Worm (Caenorhabditis elegans) whole organism, L3 larva: Measurements from ENCODE around the gene D1025.1.

ENCODE experiments used
- ama-1 ChIP-seq: fragments of 150-350 bp; optimal IDR thresholded peaks from 2 replicates; lab custom pipeline; 2018
- ceh-16 ChIP-seq: sonication (generic microtip); optimal IDR thresholded peaks from 2 replicates; lab custom pipeline; 2017; ENCODE audit warnings: missing biosample characterization, missing genetic modification characterization
- egl-27 ChIP-seq: sonication (generic microtip); optimal IDR thresholded peaks from 4 replicates; lab custom pipeline; 2017; ENCODE audit warnings: missing biosample characterization, missing genetic modification reagents, missing genetic modification characterization
- fos-1 ChIP-seq: fragments of 150-350 bp; optimal IDR thresholded peaks from 2 replicates; lab custom pipeline; 2014; ENCODE audit warnings: missing biosample characterization, missing genetic modification characterization
- lin-39 ChIP-seq: fragments of 150-350 bp; optimal IDR thresholded peaks from 2 replicates; lab custom pipeline; 2018; ENCODE audit warnings: missing biosample characterization, missing genetic modification reagents, missing genetic modification characterization
- mdl-1 ChIP-seq: fragments of 150-350 bp; optimal IDR thresholded peaks from 2 replicates; lab custom pipeline; 2014; ENCODE audit warnings: missing biosample characterization, missing genetic modification characterization
- nhr-25 ChIP-seq: sonication (generic microtip); optimal IDR thresholded peaks from 2 replicates; lab custom pipeline; 2017; ENCODE audit warnings: missing biosample characterization, missing genetic modification characterization
- pha-4 ChIP-seq: fragments of 150-350 bp; optimal IDR thresholded peaks from 2 replicates; lab custom pipeline; 2014; ENCODE audit warnings: missing biosample characterization, missing genetic modification reagents, missing genetic modification characterization
- unc-39 ChIP-seq: sonication (generic microtip); optimal IDR thresholded peaks from 4 replicates; lab custom pipeline; 2017; ENCODE audit warnings: missing biosample characterization, missing genetic modification characterization
- zag-1 ChIP-seq: fragments of 150-350 bp; optimal IDR thresholded peaks from 2 replicates; lab custom pipeline; 2014; ENCODE audit warnings: missing biosample characterization, missing genetic modification characterization

DNA sequence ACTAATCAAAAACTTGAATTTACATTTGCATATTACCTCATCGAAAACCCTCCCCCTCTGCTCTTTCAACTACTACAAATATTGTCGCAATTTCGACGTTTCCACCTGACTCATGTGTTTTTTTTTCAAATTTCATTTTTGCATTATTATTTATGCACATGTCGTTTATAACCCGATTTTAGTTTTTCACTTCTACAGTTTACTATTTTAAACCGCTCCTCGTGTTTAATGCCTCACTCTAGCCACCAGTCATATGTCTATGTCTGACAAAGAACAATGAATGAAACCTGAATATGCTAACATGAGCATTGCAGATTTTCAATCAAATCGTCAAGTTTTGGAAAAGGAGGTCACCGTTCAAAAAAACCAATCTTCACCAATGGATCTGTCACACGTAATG lies 13.6 kb downstream of the D1025.1 start, which contains the start of gene T24C2.5:
- no peak for TF ChIP-seq ama-1
- no peak for TF ChIP-seq fos-1
- TF ChIP-seq egl-27 (tag; lab: Kevin White, UChicago), result no peak
- TF ChIP-seq ceh-16 (tag; lab: Kevin White, UChicago), result no peak
- no peak for TF ChIP-seq zag-1 (tag; lab: Kevin White, UChicago)
- TF ChIP-seq unc-39, result no peak
- TF ChIP-seq lin-39 (tag; lab: Kevin White, UChicago), result no peak
- no peak for TF ChIP-seq mdl-1 (tag; lab: Kevin White, UChicago)
- TF ChIP-seq nhr-25 (tag; lab: Kevin White, UChicago), result no peak
- TF ChIP-seq pha-4 (tag; lab: Kevin White, UChicago), result no peak
